Fruit fly (Drosophila melanogaster): ENCODE measurements around the gene CG13409.

DNA sequence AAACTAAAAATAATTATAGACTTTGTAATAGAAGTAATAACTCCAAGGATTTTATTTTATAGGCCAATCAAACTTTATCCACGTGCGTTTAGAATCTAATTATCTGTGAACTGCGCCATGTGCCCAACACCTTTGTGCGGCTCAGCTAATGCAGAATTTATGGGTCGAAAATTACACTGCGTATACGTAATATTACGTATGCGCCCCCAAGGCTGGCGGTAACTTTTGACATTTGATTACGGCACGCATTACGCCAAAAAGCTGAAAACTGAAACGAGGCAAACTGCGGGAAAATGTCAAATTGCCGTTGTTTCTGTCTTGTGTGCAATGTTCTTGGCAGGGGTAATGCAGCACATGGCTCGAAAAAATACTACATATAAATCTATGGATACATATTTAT, 40.1 kb downstream of the CG13409 start:
- TF ChIP-seq Sox15 (GFP tag; optimal IDR thresholded peaks at IDR 0.05) (no peak), CG10631 (GFP tag; optimal IDR thresholded peaks at IDR 0.05) (no peak), Ets96B (tag; optimal IDR thresholded peaks at IDR 0.05) (no peak), Eip75B (GFP tag; optimal IDR thresholded peaks at IDR 0.05) (no peak)

All from whole organism, prepupa.